Worm (Caenorhabditis elegans) whole organism, mixed stage, embryonic: ENCODE data around the gene grd-1.

Experiments used
- ces-1 ChIP-seq: fragments of 150-350 bp; optimal IDR thresholded peaks from 2 replicates; lab custom pipeline; 2014; ENCODE audit warnings: missing biosample characterization, missing genetic modification reagents, missing genetic modification characterization
- elt-3 ChIP-seq: fragments of 150-350 bp; optimal IDR thresholded peaks from 2 replicates; lab custom pipeline; 2014; ENCODE audit warnings: missing biosample characterization, missing genetic modification characterization
- snpc-4 ChIP-seq: fragments of 150-350 bp; optimal IDR thresholded peaks from 2 replicates; lab custom pipeline; 2014; ENCODE audit warnings: missing biosample characterization, missing genetic modification characterization

DNA sequence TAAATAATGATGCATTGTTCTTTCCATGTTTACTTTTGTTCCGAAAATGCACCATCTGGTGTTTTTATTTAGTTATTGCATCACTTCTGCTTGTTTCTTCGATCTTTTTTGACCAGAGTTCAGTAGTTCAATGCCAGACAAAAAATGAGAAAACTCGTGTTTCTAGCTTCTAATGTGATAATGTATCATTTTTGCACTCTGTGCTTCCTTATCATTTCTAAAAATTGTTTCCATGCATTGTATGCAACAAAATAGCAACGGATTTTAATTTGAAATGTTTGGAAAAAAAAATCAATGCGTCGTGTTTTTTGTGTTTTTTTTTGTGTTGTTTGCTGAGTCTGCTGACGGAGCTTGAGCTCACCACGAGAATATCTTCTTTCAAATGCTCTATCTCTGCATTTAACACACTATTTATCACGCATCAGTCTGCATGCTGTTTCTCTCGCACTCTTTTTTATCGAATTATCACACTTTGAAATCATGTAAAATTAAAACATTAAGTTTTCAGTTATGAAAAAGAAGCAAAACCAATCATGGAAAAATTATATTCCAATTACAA, 29.0 kb upstream of the grd-1 start, which contains the start of gene sulp-7:
- TF ChIP-seq snpc-4 (tag; lab: Kevin White, UChicago) (no peak), elt-3 (no peak), ces-1 (GFP tag; lab: Kevin White, UChicago) (no peak)
